Worm (Caenorhabditis elegans) whole organism, late embryonic: ENCODE results near the gene srx-97.

Source experiments
- C38D4.7 ChIP-seq: fragments of 200-800 bp; sonication (Bioruptor generic); optimal IDR thresholded peaks from 2 replicates; lab custom pipeline; 2018; ENCODE audit warnings: mild to moderate bottlenecking, missing genetic modification characterization, moderate library complexity, missing compliant biosample characterization
- F13H6.1 ChIP-seq: sonication (generic microtip); optimal IDR thresholded peaks from 2 replicates; lab custom pipeline; 2016; ENCODE audit warnings: missing genetic modification characterization, missing compliant biosample characterization
- K02D7.2 ChIP-seq: sonication (generic microtip); optimal IDR thresholded peaks from 2 replicates; lab custom pipeline; 2017; ENCODE audit warnings: mild to moderate bottlenecking, missing genetic modification characterization, missing compliant biosample characterization
- K09A11.1 ChIP-seq: sonication (generic microtip); optimal IDR thresholded peaks from 2 replicates; lab custom pipeline; 2017; ENCODE audit warnings: antibody characterized with exemption, mild to moderate bottlenecking, missing genetic modification characterization, missing compliant biosample characterization; ENCODE audit not compliant: insufficient read depth
- T23F11.4 ChIP-seq: fragments of 200-800 bp; sonication (Bioruptor generic); optimal IDR thresholded peaks from 2 replicates; lab custom pipeline; 2018; ENCODE audit warnings: mild to moderate bottlenecking, missing genetic modification characterization, missing compliant biosample characterization
- ahr-1 ChIP-seq: sonication (generic microtip); optimal IDR thresholded peaks from 2 replicates; lab custom pipeline; 2016; ENCODE audit warnings: missing genetic modification characterization, missing compliant biosample characterization
- ceh-14 ChIP-seq: sonication (generic microtip); optimal IDR thresholded peaks from 2 replicates; lab custom pipeline; 2016; ENCODE audit warnings: missing genotype, missing genetic modification characterization, missing compliant biosample characterization
- ceh-19 ChIP-seq: fragments of 200-800 bp; sonication (Bioruptor generic); optimal IDR thresholded peaks from 2 replicates; lab custom pipeline; 2018; ENCODE audit warnings: mild to moderate bottlenecking, missing genetic modification characterization, missing compliant biosample characterization
- ceh-22 ChIP-seq: sonication (generic microtip); optimal IDR thresholded peaks from 2 replicates; lab custom pipeline; 2017; ENCODE audit warnings: missing biosample characterization, missing genetic modification characterization
- ceh-30 ChIP-seq: fragments of 150-350 bp; optimal IDR thresholded peaks from 2 replicates; lab custom pipeline; 2014; ENCODE audit warnings: missing biosample characterization, missing genetic modification characterization
- ceh-31 ChIP-seq: sonication (generic microtip); optimal IDR thresholded peaks from 2 replicates; lab custom pipeline; 2016; ENCODE audit warnings: missing genetic modification characterization, missing compliant biosample characterization
- ceh-48 ChIP-seq: sonication (generic microtip); optimal IDR thresholded peaks from 2 replicates; lab custom pipeline; 2016; ENCODE audit warnings: missing genetic modification characterization, inconsistent platforms, missing compliant biosample characterization
- ceh-6 ChIP-seq: fragments of 200-800 bp; sonication (Bioruptor generic); optimal IDR thresholded peaks from 2 replicates; lab custom pipeline; 2018; ENCODE audit warnings: mild to moderate bottlenecking, missing genetic modification characterization, missing compliant biosample characterization
- ceh-9 ChIP-seq: sonication (generic microtip); optimal IDR thresholded peaks from 2 replicates; lab custom pipeline; 2016; ENCODE audit warnings: mild to moderate bottlenecking, missing genetic modification characterization, inconsistent platforms, missing compliant biosample characterization
- dmd-4 ChIP-seq: sonication (generic microtip); optimal IDR thresholded peaks from 2 replicates; lab custom pipeline; 2016; ENCODE audit warnings: borderline replicate concordance, missing genetic modification characterization, missing compliant biosample characterization
- dve-1 ChIP-seq: sonication (generic microtip); optimal IDR thresholded peaks from 2 replicates; lab custom pipeline; 2017; ENCODE audit warnings: antibody characterized with exemption, mild to moderate bottlenecking, missing genetic modification characterization, missing compliant biosample characterization
- elt-2 ChIP-seq: sonication (generic microtip); optimal IDR thresholded peaks from 2 replicates; lab custom pipeline; 2016; ENCODE audit warnings: missing genetic modification reagents, missing genetic modification characterization, missing compliant biosample characterization
- elt-4 ChIP-seq: sonication (generic microtip); optimal IDR thresholded peaks from 2 replicates; lab custom pipeline; 2016; ENCODE audit warnings: missing genetic modification characterization, missing compliant biosample characterization
- ets-4 ChIP-seq: sonication (generic microtip); optimal IDR thresholded peaks from 2 replicates; lab custom pipeline; 2016; ENCODE audit warnings: missing genetic modification characterization, missing compliant biosample characterization
- eyg-1 ChIP-seq: sonication (generic microtip); optimal IDR thresholded peaks from 2 replicates; lab custom pipeline; 2016; ENCODE audit warnings: missing genotype, missing genetic modification characterization, missing compliant biosample characterization
- fax-1 ChIP-seq: sonication (generic microtip); optimal IDR thresholded peaks from 2 replicates; lab custom pipeline; 2016; ENCODE audit warnings: missing genotype, missing genetic modification characterization, missing compliant biosample characterization
- fkh-10 ChIP-seq: fragments of 150-350 bp; optimal IDR thresholded peaks from 2 replicates; lab custom pipeline; 2014; ENCODE audit warnings: missing biosample characterization, missing genetic modification reagents, missing genetic modification characterization
- fkh-6 ChIP-seq: sonication (generic microtip); optimal IDR thresholded peaks from 2 replicates; lab custom pipeline; 2016; ENCODE audit warnings: missing genetic modification characterization, missing compliant biosample characterization
- hlh-6 ChIP-seq: sonication (generic microtip); optimal IDR thresholded peaks from 2 replicates; lab custom pipeline; 2016; ENCODE audit warnings: missing genotype, missing genetic modification characterization, missing compliant biosample characterization
- lim-6 ChIP-seq: sonication (generic microtip); optimal IDR thresholded peaks from 2 replicates; lab custom pipeline; 2016; ENCODE audit warnings: missing genetic modification characterization, missing compliant biosample characterization
- lin-11 ChIP-seq: fragments of 200-800 bp; sonication (Bioruptor generic); optimal IDR thresholded peaks from 2 replicates; lab custom pipeline; 2018; ENCODE audit warnings: mild to moderate bottlenecking, missing genetic modification characterization, missing compliant biosample characterization
- madf-2 ChIP-seq: sonication (generic microtip); optimal IDR thresholded peaks from 2 replicates; lab custom pipeline; 2017; ENCODE audit warnings: missing genetic modification characterization, missing compliant biosample characterization
- nfya-1 ChIP-seq: sonication (generic microtip); optimal IDR thresholded peaks from 2 replicates; lab custom pipeline; 2017; ENCODE audit warnings: missing genetic modification characterization, mild to moderate bottlenecking, missing compliant biosample characterization, antibody characterized with exemption, moderate library complexity
- npax-4 ChIP-seq: sonication (generic microtip); optimal IDR thresholded peaks from 2 replicates; lab custom pipeline; 2016; ENCODE audit warnings: missing genetic modification characterization, missing compliant biosample characterization
- odd-2 ChIP-seq: sonication (generic microtip); optimal IDR thresholded peaks from 2 replicates; lab custom pipeline; 2017; ENCODE audit warnings: antibody characterized with exemption, mild to moderate bottlenecking, missing genetic modification characterization, missing compliant biosample characterization
- pat-9 ChIP-seq: fragments of 200-800 bp; sonication (Bioruptor generic); optimal IDR thresholded peaks from 2 replicates; lab custom pipeline; 2018; ENCODE audit warnings: mild to moderate bottlenecking, missing genetic modification characterization, moderate library complexity, missing compliant biosample characterization
- pha-2 ChIP-seq: sonication (generic microtip); optimal IDR thresholded peaks from 2 replicates; lab custom pipeline; 2017; ENCODE audit warnings: mild to moderate bottlenecking, missing genetic modification characterization, missing compliant biosample characterization
- pha-4 ChIP-seq: fragments of 150-350 bp; optimal IDR thresholded peaks from 2 replicates; lab custom pipeline; 2018; ENCODE audit warnings: missing biosample characterization, missing genetic modification reagents, missing genetic modification characterization
- sox-2 ChIP-seq: fragments of 200-800 bp; sonication (Bioruptor generic); IDR thresholded peaks from 2 replicates; pipeline ENCODE4 v1.3.6; 2022; ENCODE audit warnings: missing genetic modification reagents, missing genetic modification characterization, missing compliant biosample characterization
- syd-9 ChIP-seq: sonication (generic microtip); optimal IDR thresholded peaks from 2 replicates; lab custom pipeline; 2016; ENCODE audit warnings: mild to moderate bottlenecking, missing genetic modification characterization, moderate library complexity, missing compliant biosample characterization
- tbx-7 ChIP-seq: sonication (generic microtip); optimal IDR thresholded peaks from 2 replicates; lab custom pipeline; 2016; ENCODE audit warnings: missing genotype, missing genetic modification characterization, missing compliant biosample characterization
- unc-3 ChIP-seq, 2 experiments: fragments of 200-800 bp in 1 of 2; sonication (Bioruptor generic) in 1 of 2; sonication (generic microtip) in 1 of 2; conservative IDR thresholded peaks in 1 of 2; optimal IDR thresholded peaks in 1 of 2; 2 replicates each; pipeline versions ENCODE4 v1.3.6 to Lab custom; 2016 to 2022; ENCODE audit warnings: missing compliant biosample characterization in 2 of 2, missing genetic modification characterization in 2 of 2, missing genetic modification reagents in 1 of 2
- unc-42 ChIP-seq: sonication (generic microtip); optimal IDR thresholded peaks from 2 replicates; lab custom pipeline; 2016; ENCODE audit warnings: missing genotype, missing genetic modification characterization, missing compliant biosample characterization
- unc-55 ChIP-seq: sonication (generic microtip); optimal IDR thresholded peaks from 2 replicates; lab custom pipeline; 2017; ENCODE audit warnings: missing biosample characterization, missing genetic modification reagents, missing genetic modification characterization

srx-97 gene

ce11 chrII:3675176-3675575, 6.0 kb upstream of the srx-97 start, which contains the start of gene F19B10.2:
Gene F19B10.2 (plus strand): TSS chrII:3675476.
- TF ChIP-seq fax-1 (tag; lab: Kevin White, UChicago) (no peak), tbx-7 (tag; lab: Kevin White, UChicago) (no peak), K02D7.2 (tag; lab: Kevin White, UChicago) (no peak), unc-55 (no peak), ceh-31 (tag; lab: Kevin White, UChicago) (no peak), K09A11.1 (tag; lab: Kevin White, UChicago) (no peak), ceh-30 (tag; lab: Kevin White, UChicago) (no peak), ceh-9 (tag; lab: Kevin White, UChicago) (no peak)

- TF ChIP-seq lim-6 (tag; lab: Kevin White, UChicago) (no peak), fkh-6 (tag; lab: Kevin White, UChicago) (no peak), ceh-48 (tag; lab: Kevin White, UChicago) (no peak), ets-4 (no peak), hlh-6 (tag; lab: Kevin White, UChicago) (no peak), odd-2 (tag; lab: Kevin White, UChicago) (no peak), ceh-9 (tag; lab: Kevin White, UChicago) (no peak), syd-9 (tag; lab: Kevin White, UChicago) (no peak), ceh-19 (no peak), pha-4 (tag; lab: Kevin White, UChicago) (no peak), elt-2 (no peak), ceh-22 (tag; lab: Kevin White, UChicago) (no peak), lin-11 (tag; lab: Kevin White, UChicago) (no peak), ceh-14 (tag; lab: Kevin White, UChicago) (no peak), sox-2 (GFP tag; lab: Robert Waterston, UW) (no peak), pat-9 (tag; lab: Kevin White, UChicago) (no peak), madf-2 (tag; lab: Kevin White, UChicago) (no peak), fkh-10 (no peak), unc-3 (GFP tag; conservative IDR thresholded peaks at IDR 0.05; lab: Robert Waterston, UW) (no peak), unc-3 (tag; optimal IDR thresholded peaks at IDR 0.05; lab: Kevin White, UChicago) (no peak), unc-42 (tag; lab: Kevin White, UChicago) (no peak)
Measured at ce11 chrII:3673493-3673892, 4.3 kb upstream of the srx-97 start, which contains the start of gene sea-1. Gene sea-1 (minus strand): TSS chrII:3673593.

- TF ChIP-seq sox-2 (GFP tag; lab: Robert Waterston, UW), result no peak
- TF ChIP-seq pha-2 (tag; lab: Kevin White, UChicago), result no peak
Measured at ce11 chrII:3670956-3671355, 1.7 kb upstream of the srx-97 start, which contains the start of gene srx-98. Gene srx-98 (minus strand): TSS chrII:3671056.

- TF ChIP-seq nfya-1 (peak; percentile 64), lin-11 (tag; lab: Kevin White, UChicago) (no peak)
Measured at ce11 chrII:3665181-3665580, 4.0 kb downstream of the srx-97 start.

- TF ChIP-seq T23F11.4 (no peak), npax-4 (no peak), lin-11 (tag; lab: Kevin White, UChicago) (no peak), ahr-1 (tag; lab: Kevin White, UChicago) (no peak), fax-1 (tag; lab: Kevin White, UChicago) (no peak), C38D4.7 (GFP tag; lab: Kevin White, UChicago) (no peak), dve-1 (tag; lab: Kevin White, UChicago) (no peak), ceh-31 (tag; lab: Kevin White, UChicago) (no peak), ceh-14 (tag; lab: Kevin White, UChicago) (no peak), dmd-4 (no peak), eyg-1 (tag; lab: Kevin White, UChicago) (no peak), hlh-6 (tag; lab: Kevin White, UChicago) (no peak), ceh-6 (no peak), unc-55 (no peak), F13H6.1 (tag; lab: Kevin White, UChicago) (no peak), elt-4 (tag; lab: Kevin White, UChicago) (no peak), ceh-9 (tag; lab: Kevin White, UChicago) (no peak), pha-2 (tag; lab: Kevin White, UChicago) (no peak)
Measured at ce11 chrII:3664470-3664869, 4.7 kb downstream of the srx-97 start, which contains the start of gene F19B10.3. Gene F19B10.3 (plus strand): TSS chrII:3664770.
